Fruit fly (Drosophila melanogaster): ENCODE data around the gene Der-2.

The Der-2 gene

dm6 chr3R:16485487-16486233 lies 1.6 kb upstream of the Der-2 start (continued):
- TF ChIP-seq CG6854 (GFP tag; optimal IDR thresholded peaks at IDR 0.05), result no peak
- no peak for TF ChIP-seq Blimp-1 (GFP tag; optimal IDR thresholded peaks at IDR 0.05)
- TF ChIP-seq pdm3 (GFP tag; optimal IDR thresholded peaks at IDR 0.05), result no peak
- TF ChIP-seq CG31627 (GFP tag; optimal IDR thresholded peaks at IDR 0.05), result no peak
- TF ChIP-seq CG15336 (GFP tag; IDR thresholded peaks at IDR 0.05), result peak; percentile 66
- TF ChIP-seq CG6163 (GFP tag; IDR thresholded peaks at IDR 0.05), result peak; percentile 30; the same call in 1 of the 3 replicates
- TF ChIP-seq CG6808 (GFP tag; optimal IDR thresholded peaks at IDR 0.05), result no peak
- peak; percentile 67 for TF ChIP-seq CG8119 (GFP tag; IDR thresholded peaks at IDR 0.05)
- no peak for TF ChIP-seq Hr38 (GFP tag; optimal IDR thresholded peaks at IDR 0.05)
- no peak for TF ChIP-seq CG6792 (GFP tag; optimal IDR thresholded peaks at IDR 0.05)
- no peak for TF ChIP-seq CG11902 (GFP tag; optimal IDR thresholded peaks at IDR 0.05)
- TF ChIP-seq CG7368 (GFP tag; optimal IDR thresholded peaks at IDR 0.05), result no peak
- no peak for TF ChIP-seq fd59A (GFP tag; optimal IDR thresholded peaks at IDR 0.05)
- no peak for TF ChIP-seq CG11762 (GFP tag; optimal IDR thresholded peaks at IDR 0.05; ENCODE audit: insufficient read depth)
- no peak for TF ChIP-seq topi (GFP tag; optimal IDR thresholded peaks at IDR 0.05)
- no peak for TF ChIP-seq spab (GFP tag; optimal IDR thresholded peaks at IDR 0.05)
- TF ChIP-seq CG10669 (GFP tag; optimal IDR thresholded peaks at IDR 0.05), result no peak
- no peak for TF ChIP-seq Hr39 (GFP tag; optimal IDR thresholded peaks at IDR 0.05)
- no peak for TF ChIP-seq Ets21C (GFP tag; optimal IDR thresholded peaks at IDR 0.05)
- peak in 1 of 2 experiments; percentile 36 for TF ChIP-seq salr (GFP tag; optimal IDR thresholded peaks at IDR 0.05)
- TF ChIP-seq CG1621 (tag; optimal IDR thresholded peaks at IDR 0.05), result no peak
- TF ChIP-seq Eip93F (GFP tag; optimal IDR thresholded peaks at IDR 0.05), result no peak

dm6 chr3R:16482276-16482675 lies 1.7 kb downstream of the Der-2 start, which contains the start of gene Sdhaf3:
Sdhaf3 (minus strand) TSS chr3R:16482452.
- TF ChIP-seq salr (GFP tag; optimal IDR thresholded peaks at IDR 0.05), result no peak
- no peak for TF ChIP-seq CG6854 (GFP tag; optimal IDR thresholded peaks at IDR 0.05)
- no peak for TF ChIP-seq Sox15 (GFP tag; optimal IDR thresholded peaks at IDR 0.05)
- peak; percentile 36 for TF ChIP-seq esn (GFP tag; optimal IDR thresholded peaks at IDR 0.05)
- TF ChIP-seq Eip78C (GFP tag), result peak; percentile 3

dm6 chr3R:16480995-16481394 lies 3.0 kb downstream of the Der-2 start, which contains the start of gene Dhfr:
Dhfr (plus strand) TSS chr3R:16481167.
- peak; percentile 12 for TF ChIP-seq Eip78C (GFP tag)
- TF ChIP-seq CG7368 (GFP tag; optimal IDR thresholded peaks at IDR 0.05), result no peak

dm6 chr3R:16477033-16477432 lies 7.0 kb downstream of the Der-2 start, which contains the start of gene Gyc89Db:
Gyc89Db (plus strand) TSS chr3R:16477110.
- TF ChIP-seq Eip75B (GFP tag; optimal IDR thresholded peaks at IDR 0.05) (no peak), CG6163 (GFP tag; IDR thresholded peaks at IDR 0.05) (no peak), CG9139 (GFP tag; optimal IDR thresholded peaks at IDR 0.05) (no peak)

dm6 chr3R:16476472-16476871 lies 7.6 kb downstream of the Der-2 start:
- no peak for TF ChIP-seq dac (GFP tag; optimal IDR thresholded peaks at IDR 0.05)
- peak; percentile 75 for TF ChIP-seq Eip78C (GFP tag)

- TF ChIP-seq fd85E (GFP tag; optimal IDR thresholded peaks at IDR 0.05) (no peak), Lpt (GFP tag; optimal IDR thresholded peaks at IDR 0.05) (no peak), CG11294 (GFP tag; IDR thresholded peaks at IDR 0.05) (no peak), CG9139 (GFP tag; optimal IDR thresholded peaks at IDR 0.05) (no peak), OdsH (GFP tag; optimal IDR thresholded peaks at IDR 0.05) (no peak), vri (GFP tag; optimal IDR thresholded peaks at IDR 0.05) (no peak), CG3919 (GFP tag; optimal IDR thresholded peaks at IDR 0.05) (no peak), cyc (GFP tag; optimal IDR thresholded peaks at IDR 0.05) (no peak), CG8319 (GFP tag; optimal IDR thresholded peaks at IDR 0.05) (no peak), eg (GFP tag; IDR thresholded peaks at IDR 0.05) (no peak), Eip78C (GFP tag) (no peak), CG1621 (tag; optimal IDR thresholded peaks at IDR 0.05) (no peak), CG10631 (GFP tag; optimal IDR thresholded peaks at IDR 0.05) (no peak), esn (GFP tag; optimal IDR thresholded peaks at IDR 0.05) (no peak), Eip93F (GFP tag; optimal IDR thresholded peaks at IDR 0.05) (no peak)
These were observed 11.7 kb downstream of the Der-2 start, which contains the start of gene Gyc89Da for dm6 chr3R:16472301-16472700. Gyc89Da (plus strand) TSS chr3R:16472601.

Measured in whole organism, prepupa.